Fruit fly (Drosophila melanogaster) whole organism, embryonic: Measurements from ENCODE around the gene Tbcd.

ENCODE experiments used
- Bteb2 ChIP-seq: fragments of 200-800 bp; sonication (Bioruptor generic); optimal IDR thresholded peaks from 2 replicates; lab custom pipeline; 2016; ENCODE audit warnings: missing biosample characterization, missing genetic modification characterization
- CG11560 ChIP-seq: fragments of 200-800 bp; sonication (Bioruptor generic); IDR thresholded peaks from 3 replicates; pipeline ENCODE4 v1.3.6; 2022; ENCODE audit warnings: missing biosample characterization, missing genetic modification characterization
- CG12071 ChIP-seq: fragments of 200-800 bp; sonication (Bioruptor generic); optimal IDR thresholded peaks from 3 replicates; lab custom pipeline; 2018; ENCODE audit warnings: missing biosample characterization, mild to moderate bottlenecking, missing genetic modification characterization
- CG13123 ChIP-seq: fragments of 200-800 bp; sonication (Bioruptor generic); optimal IDR thresholded peaks from 2 replicates; lab custom pipeline; 2016; ENCODE audit warnings: missing biosample characterization, missing genetic modification characterization
- CG13775 ChIP-seq: fragments of 200-800 bp; sonication (Bioruptor generic); optimal IDR thresholded peaks from 3 replicates; lab custom pipeline; 2017; ENCODE audit warnings: missing biosample characterization, mild to moderate bottlenecking, missing genetic modification characterization
- CG15514 ChIP-seq: fragments of 200-800 bp; sonication (Bioruptor generic); optimal IDR thresholded peaks from 3 replicates; lab custom pipeline; 2017; ENCODE audit warnings: missing biosample characterization, missing genetic modification characterization, mild to moderate bottlenecking, moderate library complexity, missing genetic modification reagents
- CG17359 ChIP-seq: fragments of 200-800 bp; sonication (Bioruptor generic); optimal IDR thresholded peaks from 3 replicates; lab custom pipeline; 2018; ENCODE audit warnings: missing biosample characterization, mild to moderate bottlenecking, missing genetic modification characterization, moderate library complexity
- CG17612 ChIP-seq: fragments of 200-800 bp; sonication (Bioruptor generic); IDR thresholded peaks from 2 replicates; pipeline ENCODE4 v1.3.6; 2022; ENCODE audit warnings: missing biosample characterization, missing genetic modification characterization
- CG18011 ChIP-seq: fragments of 200-800 bp; sonication (Bioruptor generic); optimal IDR thresholded peaks from 2 replicates; lab custom pipeline; 2017; ENCODE audit warnings: missing biosample characterization, missing genetic modification characterization, mild to moderate bottlenecking, moderate library complexity, missing genotype
- CG18619 ChIP-seq: fragments of 200-800 bp; sonication (Bioruptor generic); optimal IDR thresholded peaks from 3 replicates; lab custom pipeline; 2017; ENCODE audit warnings: missing biosample characterization, mild to moderate bottlenecking, missing genetic modification characterization
- CG3995 ChIP-seq: fragments of 200-800 bp; sonication (Bioruptor generic); optimal IDR thresholded peaks from 3 replicates; lab custom pipeline; 2016; ENCODE audit warnings: missing biosample characterization, missing genetic modification characterization
- CG4707 ChIP-seq: fragments of 200-800 bp; sonication (Bioruptor generic); optimal IDR thresholded peaks from 2 replicates; lab custom pipeline; 2018; ENCODE audit warnings: missing biosample characterization, mild to moderate bottlenecking, missing genetic modification characterization, moderate library complexity
- CG8924 ChIP-seq: fragments of 200-800 bp; optimal IDR thresholded peaks from 3 replicates; lab custom pipeline; 2019; ENCODE audit warnings: missing biosample characterization, mild to moderate bottlenecking, missing genetic modification characterization, moderate library complexity
- CG9215 ChIP-seq: fragments of 200-800 bp; sonication (Bioruptor generic); IDR thresholded peaks from 2 replicates; pipeline ENCODE4 v1.3.6; 2022; ENCODE audit warnings: missing biosample characterization, missing genetic modification characterization
- CG9876 ChIP-seq: fragments of 200-800 bp; sonication (Bioruptor generic); optimal IDR thresholded peaks from 2 replicates; lab custom pipeline; 2016; ENCODE audit warnings: missing biosample characterization, missing genetic modification characterization
- CHES-1-like ChIP-seq: fragments of 200-800 bp; sonication (Bioruptor generic); optimal IDR thresholded peaks from 2 replicates; lab custom pipeline; 2016; ENCODE audit warnings: missing biosample characterization, missing genetic modification characterization
- HHEX ChIP-seq: fragments of 200-800 bp; sonication (Bioruptor generic); optimal IDR thresholded peaks from 3 replicates; lab custom pipeline; 2017; ENCODE audit warnings: missing biosample characterization, mild to moderate bottlenecking, missing genetic modification characterization, missing genetic modification reagents
- HLH4C ChIP-seq: fragments of 200-800 bp; sonication (Bioruptor generic); IDR thresholded peaks from 3 replicates; pipeline ENCODE4 v1.3.6; 2022; ENCODE audit warnings: missing biosample characterization, missing genetic modification characterization; ENCODE audit not compliant: partially characterized antibody
- HmgD ChIP-seq: fragments of 200-800 bp; sonication (Bioruptor generic); optimal IDR thresholded peaks from 3 replicates; lab custom pipeline; 2016; ENCODE audit warnings: missing biosample characterization, missing genetic modification characterization
- Hr39 ChIP-seq: fragments of >200 bp; optimal IDR thresholded peaks from 2 replicates; lab custom pipeline; 2017
- Kr ChIP-seq: fragments of 200-800 bp; sonication (Bioruptor generic); optimal IDR thresholded peaks from 2 replicates; lab custom pipeline; 2017; ENCODE audit warnings: missing biosample characterization, mild to moderate bottlenecking, missing genetic modification characterization
- NK7.1 ChIP-seq: fragments of 200-800 bp; sonication (Bioruptor generic); optimal IDR thresholded peaks from 3 replicates; lab custom pipeline; 2016; ENCODE audit warnings: missing biosample characterization, missing genetic modification characterization
- Oli ChIP-seq: fragments of 200-800 bp; sonication (Bioruptor generic); optimal IDR thresholded peaks from 2 replicates; lab custom pipeline; 2018; ENCODE audit warnings: missing biosample characterization, mild to moderate bottlenecking, missing genetic modification characterization, moderate library complexity
- PHDP ChIP-seq: fragments of 200-800 bp; sonication (Bioruptor generic); optimal IDR thresholded peaks from 3 replicates; lab custom pipeline; 2018; ENCODE audit warnings: missing biosample characterization, mild to moderate bottlenecking, missing genetic modification characterization, moderate library complexity
- Trl ChIP-seq, 3 experiments: fragments of >200 bp in 2 of 3; fragments of 200-800 bp in 1 of 3; sonication (Bioruptor generic) in 1 of 3; optimal IDR thresholded peaks; 2 replicates in 1 of 3; 3 replicates in 2 of 3; lab custom pipeline; 2016 to 2017; ENCODE audit warnings: missing biosample characterization in 1 of 3, missing genetic modification characterization in 1 of 3
- Usf ChIP-seq: fragments of 200-800 bp; sonication (Bioruptor generic); optimal IDR thresholded peaks from 2 replicates; lab custom pipeline; 2017; ENCODE audit warnings: missing genotype, missing biosample characterization, missing genetic modification characterization
- ci ChIP-seq: fragments of 200-800 bp; sonication (Bioruptor generic); IDR thresholded peaks from 3 replicates; pipeline ENCODE4 v1.3.6; 2022; ENCODE audit warnings: missing biosample characterization, missing genetic modification characterization
- corto ChIP-seq: fragments of 200-800 bp; sonication (Bioruptor generic); optimal IDR thresholded peaks from 2 replicates; lab custom pipeline; 2016; ENCODE audit warnings: missing biosample characterization, mild to moderate bottlenecking, missing genetic modification characterization, moderate library complexity
- dmrt99B ChIP-seq: fragments of 200-800 bp; sonication (Bioruptor generic); optimal IDR thresholded peaks from 2 replicates; lab custom pipeline; 2018; ENCODE audit warnings: missing biosample characterization, mild to moderate bottlenecking, missing genetic modification characterization, moderate library complexity
- emc ChIP-seq: fragments of 200-800 bp; sonication (Bioruptor generic); optimal IDR thresholded peaks from 2 replicates; lab custom pipeline; 2016; ENCODE audit warnings: missing biosample characterization, missing genetic modification characterization
- ems ChIP-seq: fragments of 200-800 bp; sonication (Bioruptor generic); optimal IDR thresholded peaks from 3 replicates; lab custom pipeline; 2016; ENCODE audit warnings: missing biosample characterization, missing genetic modification characterization
- fd102C ChIP-seq: fragments of 200-800 bp; sonication (Bioruptor generic); optimal IDR thresholded peaks from 2 replicates; lab custom pipeline; 2018; ENCODE audit warnings: missing biosample characterization, mild to moderate bottlenecking, missing genetic modification characterization, moderate library complexity
- insv ChIP-seq, 2 experiments: fragments of 200-800 bp; sonication (Bioruptor generic); optimal IDR thresholded peaks; 3 replicates each; lab custom pipeline; 2016 to 2018; ENCODE audit warnings: missing biosample characterization in 2 of 2, missing genetic modification characterization in 2 of 2
- jumu ChIP-seq: fragments of 200-800 bp; sonication (Bioruptor generic); optimal IDR thresholded peaks from 3 replicates; lab custom pipeline; 2016; ENCODE audit warnings: missing biosample characterization, missing genetic modification characterization
- kah ChIP-seq: fragments of 200-800 bp; sonication (Bioruptor generic); optimal IDR thresholded peaks from 2 replicates; lab custom pipeline; 2018; ENCODE audit warnings: missing biosample characterization, mild to moderate bottlenecking, missing genetic modification characterization
- lov ChIP-seq, 2 experiments: fragments of 200-800 bp in 1 of 2; fragments of >200 bp in 1 of 2; sonication (Bioruptor generic) in 1 of 2; IDR thresholded peaks in 1 of 2; optimal IDR thresholded peaks in 1 of 2; 2 replicates in 1 of 2; 3 replicates in 1 of 2; pipeline versions ENCODE4 v1.3.6 to Lab custom; 2017 to 2022; ENCODE audit warnings: missing biosample characterization in 1 of 2, missing genetic modification characterization in 1 of 2
- pb ChIP-seq: fragments of 200-800 bp; sonication (Bioruptor generic); optimal IDR thresholded peaks from 3 replicates; lab custom pipeline; 2016; ENCODE audit warnings: missing biosample characterization, missing genetic modification characterization
- sens ChIP-seq: fragments of 200-800 bp; sonication (Bioruptor generic); peaks from one replicate; lab custom pipeline; 2016; ENCODE audit warnings: missing biosample characterization, missing genetic modification characterization
- sim ChIP-seq: fragments of 200-800 bp; sonication (Bioruptor generic); IDR thresholded peaks from 2 replicates; pipeline ENCODE4 v1.3.6; 2022; ENCODE audit warnings: missing biosample characterization, missing genetic modification characterization
- toy ChIP-seq: fragments of 200-800 bp; sonication (Bioruptor generic); IDR thresholded peaks from 2 replicates; pipeline ENCODE4 v1.3.6; 2022; ENCODE audit warnings: missing biosample characterization, missing genetic modification characterization

Tbcd gene

dm6 chr2L:2189100-2189499 is 41.8 kb downstream of the Tbcd start (continued):
- TF ChIP-seq emc (GFP tag; lab: Kevin White, UChicago) (no peak), sens (GFP tag; lab: Kevin White, UChicago) (peak; percentile 98), CG13123 (peak; percentile 35), kah (GFP tag; lab: Kevin White, UChicago) (peak; percentile 32), sim (GFP tag; lab: Robert Waterston, UW) (peak; percentile 78), Trl (optimal IDR thresholded peaks at IDR 0.05; lab: Kevin White, UChicago) (no peak), Trl (GFP tag; optimal IDR thresholded peaks at IDR 0.05; lab: Kevin White, UChicago) (peak; percentile 73), CG3995 (GFP tag; lab: Kevin White, UChicago) (no peak), CG4707 (GFP tag; lab: Kevin White, UChicago) (peak; percentile 42), corto (GFP tag; lab: Kevin White, UChicago) (no peak), CG15514 (GFP tag; lab: Kevin White, UChicago) (no peak), HHEX (GFP tag; lab: Kevin White, UChicago) (peak; percentile 27), fd102C (GFP tag; lab: Kevin White, UChicago) (no peak), dmrt99B (tag; lab: Kevin White, UChicago) (peak; percentile 56), CG17612 (no peak), CG8924 (peak; percentile 69), CHES-1-like (GFP tag; lab: Kevin White, UChicago) (no peak), CG9215 (no peak), HLH4C (GFP tag; lab: Robert Waterston, UW) (no peak), Kr (GFP tag; lab: Kevin White, UChicago) (no peak), pb (GFP tag; lab: Kevin White, UChicago) (peak; percentile 22), CG13775 (peak; percentile 75), CG11560 (tag; lab: Robert Waterston, UW) (no peak), toy (GFP tag; lab: Robert Waterston, UW) (no peak), CG17359 (tag; lab: Kevin White, UChicago) (peak; percentile 62), Bteb2 (GFP tag; lab: Kevin White, UChicago) (no peak), ems (peak; percentile 13), Hr39 (lab: Kevin White, UChicago) (no peak), jumu (peak; percentile 59), PHDP (tag; lab: Kevin White, UChicago) (peak; percentile 36), insv (GFP tag; optimal IDR thresholded peaks at IDR 0.05; lab: Kevin White, UChicago) (no peak), CG18011 (GFP tag; lab: Kevin White, UChicago) (no peak), lov (optimal IDR thresholded peaks at IDR 0.05; lab: Kevin White, UChicago) (no peak), lov (GFP tag; IDR thresholded peaks at IDR 0.05; lab: Robert Waterston, UW) (peak; percentile 23; the same call in 1 of the 3 replicates), CG9876 (GFP tag; lab: Kevin White, UChicago) (peak; percentile 54), HmgD (GFP tag; lab: Kevin White, UChicago) (no peak), NK7.1 (GFP tag; lab: Kevin White, UChicago) (no peak)

dm6 chr2L:2190684-2191083 is 43.4 kb downstream of the Tbcd start:
- TF ChIP-seq Usf (GFP tag; lab: Kevin White, UChicago) (no peak), ci (0 out of 3 replicates have a peak, but pooled peaks have one; percentile 29), CG18619 (GFP tag; lab: Kevin White, UChicago) (no peak), Oli (no peak), CG12071 (GFP tag; lab: Kevin White, UChicago) (no peak)
